Worm (Caenorhabditis elegans): ENCODE data around the gene C14E2.5.
A peak's percentile ranks its signal among the peaks of the same experiment; 100 is the strongest.

The C14E2.5 gene

DNA sequence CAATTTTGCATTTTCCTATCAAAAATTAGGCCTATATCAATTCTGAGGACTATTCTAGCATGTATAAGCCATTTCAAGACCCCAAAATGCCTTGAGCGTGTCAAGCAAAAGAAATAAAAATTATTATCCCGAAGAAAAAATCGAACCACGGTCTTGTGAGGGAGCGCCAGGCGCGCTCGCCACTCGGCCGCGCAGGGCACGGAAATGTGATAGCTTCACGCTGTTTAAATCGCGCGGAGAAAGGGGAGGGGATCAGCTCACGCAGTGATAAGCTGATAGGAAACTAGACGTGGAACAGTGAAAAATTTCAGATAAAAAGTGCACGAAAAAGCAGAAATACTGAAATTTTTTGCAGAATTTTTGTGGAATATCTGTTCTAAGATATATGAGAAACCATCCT lies 12.6 kb upstream of the C14E2.5 start (continued):
- TF ChIP-seq C06A6.2 (GFP tag; conservative IDR thresholded peaks at IDR 0.05): no peak
- TF ChIP-seq mcd-1 (GFP tag; IDR thresholded peaks at IDR 0.05): peak; percentile 36; the same call in 1 of the 2 replicates
- no peak for TF ChIP-seq ceh-91 (GFP tag; IDR thresholded peaks at IDR 0.05)
- no peak for TF ChIP-seq tbx-9 (tag; optimal IDR thresholded peaks at IDR 0.05; ENCODE audit: borderline replicate concordance)
- TF ChIP-seq F49E8.2 (tag; optimal IDR thresholded peaks at IDR 0.05; ENCODE audit: insufficient read depth): peak; percentile 31
- TF ChIP-seq ztf-22 (GFP tag; optimal IDR thresholded peaks at IDR 0.05): no peak
- TF ChIP-seq snpc-4 (GFP tag; optimal IDR thresholded peaks at IDR 0.05): peak; percentile 56
- TF ChIP-seq snpc-4 (tag; optimal IDR thresholded peaks at IDR 0.05): peak in 3 of 4 experiments; percentile 63 to 71 (median 70)
- TF ChIP-seq aptf-2 (GFP tag; conservative IDR thresholded peaks at IDR 0.05): no peak
- peak; percentile 89 for TF ChIP-seq snpc-1.3 (tag; optimal IDR thresholded peaks at IDR 0.05; ENCODE audit: insufficient read depth)
- no peak for TF ChIP-seq Y67H2A.10 (GFP tag; conservative IDR thresholded peaks at IDR 0.05)
- peak; percentile 53 for TF ChIP-seq lin-54 (GFP tag; optimal IDR thresholded peaks at IDR 0.05)
- peak; percentile 47 for TF ChIP-seq gei-17 (GFP tag; optimal IDR thresholded peaks at IDR 0.05)
- TF ChIP-seq C17E4.6 (GFP tag; IDR thresholded peaks at IDR 0.05): no peak
- peak; percentile 71 for TF ChIP-seq attf-5 (GFP tag; optimal IDR thresholded peaks at IDR 0.05)
- 0 out of 2 replicates have a peak, but pooled peaks have one; percentile 64 for TF ChIP-seq ztf-28 (GFP tag; IDR thresholded peaks at IDR 0.05)
- TF ChIP-seq D2030.7 (GFP tag; IDR thresholded peaks at IDR 0.05): peak; percentile 67
- TF ChIP-seq B0261.1 (tag; optimal IDR thresholded peaks at IDR 0.05): peak; percentile 96
- TF ChIP-seq F39B2.1 (GFP tag; IDR thresholded peaks at IDR 0.05): no peak
- no peak for TF ChIP-seq akir-1 (GFP tag; optimal IDR thresholded peaks at IDR 0.05)
- TF ChIP-seq lin-26 (GFP tag; IDR thresholded peaks at IDR 0.05): peak; percentile 84
- peak; percentile 86 for TF ChIP-seq die-1 (tag; optimal IDR thresholded peaks at IDR 0.05)
- peak; percentile 5 for TF ChIP-seq K12H6.12 (tag; optimal IDR thresholded peaks at IDR 0.05)
- TF ChIP-seq let-526 (GFP tag; IDR thresholded peaks at IDR 0.05): 0 out of 2 replicates have a peak, but pooled peaks have one; percentile 30
- no peak for TF ChIP-seq B0019.2 (GFP tag; conservative IDR thresholded peaks at IDR 0.05)
- TF ChIP-seq egrh-3 (GFP tag; IDR thresholded peaks at IDR 0.05): peak; percentile 59
- no peak for TF ChIP-seq F55B11.4 (tag; optimal IDR thresholded peaks at IDR 0.05; ENCODE audit: borderline replicate concordance, insufficient read depth)
- peak; percentile 76; the same call in 1 of the 2 replicates for TF ChIP-seq ztf-25 (GFP tag; IDR thresholded peaks at IDR 0.05)
- TF ChIP-seq ama-1 (optimal IDR thresholded peaks at IDR 0.05): no peak
- peak; percentile 0 to 86 for TF ChIP-seq ama-1 (GFP tag; optimal IDR thresholded peaks at IDR 0.05)
- TF ChIP-seq ceh-100 (GFP tag; IDR thresholded peaks at IDR 0.05): no peak; the same call in 1 of the 2 replicates
- TF ChIP-seq lsl-1 (GFP tag; optimal IDR thresholded peaks at IDR 0.05): no peak
- TF ChIP-seq bed-2 (GFP tag; IDR thresholded peaks at IDR 0.05): 0 out of 2 replicates have a peak, but pooled peaks have one; percentile 11
- TF ChIP-seq B0035.1 (tag; optimal IDR thresholded peaks at IDR 0.05): peak; percentile 56
- no peak for TF ChIP-seq madf-3 (GFP tag; IDR thresholded peaks at IDR 0.05)
- TF ChIP-seq repo-1 (tag; optimal IDR thresholded peaks at IDR 0.05): peak; percentile 35
- TF ChIP-seq egl-44 (GFP tag; IDR thresholded peaks at IDR 0.05): peak; percentile 71; the same call in 1 of the 2 replicates
- TF ChIP-seq dpff-1 (tag; optimal IDR thresholded peaks at IDR 0.05): no peak
- TF ChIP-seq somi-1 (GFP tag; optimal IDR thresholded peaks at IDR 0.05): peak; percentile 50
- no peak for TF ChIP-seq nhr-27 (tag; optimal IDR thresholded peaks at IDR 0.05)
- TF ChIP-seq F22D6.2 (tag; optimal IDR thresholded peaks at IDR 0.05): peak; percentile 23
- peak; percentile 70 for TF ChIP-seq mxl-1 (tag; optimal IDR thresholded peaks at IDR 0.05)
- TF ChIP-seq dox-1 (GFP tag; IDR thresholded peaks at IDR 0.05): peak; percentile 73
- no peak for TF ChIP-seq F10E7.11 (tag; optimal IDR thresholded peaks at IDR 0.05)
- TF ChIP-seq nfyb-1 (GFP tag; IDR thresholded peaks at IDR 0.05): peak; percentile 70; the same call in 1 of the 2 replicates
- TF ChIP-seq xnd-1 (tag; optimal IDR thresholded peaks at IDR 0.05): no peak
- peak; percentile 64 for TF ChIP-seq K11D2.4 (GFP tag; IDR thresholded peaks at IDR 0.05)
- TF ChIP-seq athp-1 (tag; optimal IDR thresholded peaks at IDR 0.05): peak; percentile 44
- no peak for TF ChIP-seq ceh-40 (GFP tag; IDR thresholded peaks at IDR 0.05)

Data from whole organism, young adult.